Worm (Caenorhabditis elegans): ENCODE data around the gene xbx-1.

Gene xbx-1

ce11 chrV:14954633-14955032 is 25.4 kb upstream of the xbx-1 start, which contains the start of gene C30G7.5:
C30G7.5 (minus strand) TSS chrV:14954733.
- no peak for TF ChIP-seq nhr-25 (tag; optimal IDR thresholded peaks at IDR 0.05)
- no peak for TF ChIP-seq ztf-4 (tag; optimal IDR thresholded peaks at IDR 0.05)
- no peak for TF ChIP-seq lsy-2 (tag; optimal IDR thresholded peaks at IDR 0.05)
- no peak for TF ChIP-seq R02D3.7 (tag; optimal IDR thresholded peaks at IDR 0.05)
- no peak for TF ChIP-seq sem-4 (tag; optimal IDR thresholded peaks at IDR 0.05)
- TF ChIP-seq elt-3 (tag; optimal IDR thresholded peaks at IDR 0.05) = no peak
- TF ChIP-seq blmp-1 (tag; optimal IDR thresholded peaks at IDR 0.05; ENCODE audit: insufficient read depth) = no peak
- TF ChIP-seq ztf-1 (GFP tag; conservative IDR thresholded peaks at IDR 0.05) = no peak
- no peak for TF ChIP-seq aly-2 (tag; optimal IDR thresholded peaks at IDR 0.05)
- TF ChIP-seq sma-9 (GFP tag; optimal IDR thresholded peaks at IDR 0.05) = no peak
- TF ChIP-seq sma-9 (tag; optimal IDR thresholded peaks at IDR 0.05) = no peak
- no peak for TF ChIP-seq skn-1 (tag; optimal IDR thresholded peaks at IDR 0.05)
- TF ChIP-seq lin-39 (tag; optimal IDR thresholded peaks at IDR 0.05) = no peak
- no peak for TF ChIP-seq lin-11 (tag; optimal IDR thresholded peaks at IDR 0.05)
- no peak for TF ChIP-seq ZK546.5 (tag; optimal IDR thresholded peaks at IDR 0.05)
- TF ChIP-seq ztf-11 (tag; optimal IDR thresholded peaks at IDR 0.05) = no peak
- TF ChIP-seq zag-1 (tag; optimal IDR thresholded peaks at IDR 0.05) = no peak
- no peak for TF ChIP-seq nhr-129 (tag; optimal IDR thresholded peaks at IDR 0.05)

DNA sequence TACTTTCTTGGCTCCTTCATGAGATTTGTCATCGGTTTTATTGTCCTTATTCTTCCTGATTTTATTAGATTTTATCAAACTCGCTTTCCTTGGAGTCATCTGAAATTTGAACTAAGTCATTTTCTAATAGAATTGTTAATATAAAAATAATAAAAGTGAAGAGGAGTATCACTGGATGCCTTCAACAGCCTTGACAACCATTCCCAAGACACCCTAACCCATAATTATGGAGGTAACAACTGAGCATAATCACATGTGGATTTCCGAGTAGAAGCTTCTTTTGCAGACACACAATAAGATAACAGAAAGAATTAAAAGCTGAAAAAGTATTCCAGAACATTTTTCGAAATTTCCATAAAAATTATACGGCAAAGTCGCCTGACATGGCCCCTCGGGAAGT is 24.4 kb upstream of the xbx-1 start, which contains the start of gene F02D8.9:
TSS of gene F02D8.9 (minus strand) at position 101 of the 400 bp plus-strand sequence.
- TF ChIP-seq lin-11 (tag; optimal IDR thresholded peaks at IDR 0.05) (no peak), mdl-1 (tag; optimal IDR thresholded peaks at IDR 0.05) (no peak), nhr-25 (tag; optimal IDR thresholded peaks at IDR 0.05) (no peak), blmp-1 (tag; optimal IDR thresholded peaks at IDR 0.05; ENCODE audit: insufficient read depth) (no peak), nhr-237 (tag; optimal IDR thresholded peaks at IDR 0.05) (no peak), nhr-12 (tag; optimal IDR thresholded peaks at IDR 0.05) (no peak), F13H6.1 (tag; optimal IDR thresholded peaks at IDR 0.05) (no peak), ztf-4 (tag; optimal IDR thresholded peaks at IDR 0.05) (no peak), nhr-10 (tag; optimal IDR thresholded peaks at IDR 0.05) (no peak), snpc-4 (tag; optimal IDR thresholded peaks at IDR 0.05) (no peak)

ce11 chrV:14971136-14971535 is 8.9 kb upstream of the xbx-1 start, which contains the start of gene nlp-59:
nlp-59 (plus strand) TSS chrV:14971436.
- no peak for TF ChIP-seq peb-1 (tag; optimal IDR thresholded peaks at IDR 0.05)
- no peak for TF ChIP-seq unc-55 (GFP tag; optimal IDR thresholded peaks at IDR 0.05)
- TF ChIP-seq ztf-11 (tag; optimal IDR thresholded peaks at IDR 0.05) = no peak
- no peak for TF ChIP-seq crh-2 (tag; optimal IDR thresholded peaks at IDR 0.05)
- no peak for TF ChIP-seq alr-1 (tag; optimal IDR thresholded peaks at IDR 0.05)
- no peak for TF ChIP-seq dmd-4 (tag; optimal IDR thresholded peaks at IDR 0.05)
- no peak for TF ChIP-seq Y55F3AM.14 (GFP tag; optimal IDR thresholded peaks at IDR 0.05)
- TF ChIP-seq sem-4 (tag; optimal IDR thresholded peaks at IDR 0.05) = no peak
- TF ChIP-seq C34F6.9 (tag; optimal IDR thresholded peaks at IDR 0.05) = no peak

DNA sequence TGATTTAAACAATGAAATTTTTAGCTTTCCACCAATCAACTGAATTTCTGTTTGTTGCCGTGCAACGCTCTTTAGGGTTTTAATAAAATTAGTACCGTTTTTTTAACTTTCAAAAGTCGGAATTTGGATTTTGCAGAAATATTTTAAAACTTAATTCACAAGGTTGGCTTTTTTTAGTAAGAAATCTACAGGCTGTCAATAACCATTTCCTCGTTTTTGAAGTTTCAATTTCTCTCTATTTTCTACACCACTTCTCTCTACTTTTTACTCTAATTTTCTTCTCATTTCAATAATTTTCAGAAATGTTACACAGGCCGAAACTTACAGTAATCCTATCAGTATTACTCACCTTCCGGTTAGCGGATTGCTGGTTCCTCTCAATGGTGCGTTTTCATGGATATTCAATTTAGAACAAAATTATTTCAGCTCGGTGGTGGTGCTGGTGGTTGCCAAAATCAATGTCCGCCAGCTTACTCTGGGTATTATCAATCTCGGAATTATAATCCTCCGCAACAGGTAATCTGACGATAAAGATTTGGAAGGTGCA is 1.8 kb upstream of the xbx-1 start, which contains the start of the genes grd-12 and F02D8.1:
TSS of gene grd-12 (plus strand) at position 301 of the 547 bp plus-strand sequence.
TSS of gene F02D8.1 (minus strand) at position 497 of the 547 bp plus-strand sequence.
- TF ChIP-seq nhr-25 (tag; optimal IDR thresholded peaks at IDR 0.05) (no peak), blmp-1 (tag; optimal IDR thresholded peaks at IDR 0.05; ENCODE audit: insufficient read depth) (no peak), unc-55 (GFP tag; optimal IDR thresholded peaks at IDR 0.05) (no peak), unc-39 (tag; optimal IDR thresholded peaks at IDR 0.05) (no peak), nhr-23 (tag; optimal IDR thresholded peaks at IDR 0.05) (no peak), unc-62 (GFP tag; optimal IDR thresholded peaks at IDR 0.05) (no peak), C34F6.9 (tag; optimal IDR thresholded peaks at IDR 0.05) (no peak), skn-1 (tag; optimal IDR thresholded peaks at IDR 0.05) (no peak), nhr-12 (tag; optimal IDR thresholded peaks at IDR 0.05) (no peak), elt-1 (tag; optimal IDR thresholded peaks at IDR 0.05) (no peak), lsy-2 (tag; optimal IDR thresholded peaks at IDR 0.05) (no peak), fos-1 (tag; optimal IDR thresholded peaks at IDR 0.05) (no peak), sma-9 (GFP tag; optimal IDR thresholded peaks at IDR 0.05) (no peak), sma-9 (tag; optimal IDR thresholded peaks at IDR 0.05) (no peak), ztf-1 (GFP tag; conservative IDR thresholded peaks at IDR 0.05) (no peak), nhr-21 (tag; optimal IDR thresholded peaks at IDR 0.05) (no peak), dmd-4 (tag; optimal IDR thresholded peaks at IDR 0.05) (no peak), snpc-4 (tag; optimal IDR thresholded peaks at IDR 0.05) (no peak), ztf-4 (tag; optimal IDR thresholded peaks at IDR 0.05) (no peak)
